Worm (Caenorhabditis elegans) whole organism, young adult: Measurements from ENCODE around the gene ttr-23.

Source experiments
- B0035.1 ChIP-seq: sonication (generic microtip); optimal IDR thresholded peaks from 2 replicates; lab custom pipeline; 2016; ENCODE audit warnings: missing genetic modification characterization, mild to moderate bottlenecking, missing compliant biosample characterization, missing genotype, missing genetic modification reagents
- B0336.3 ChIP-seq: fragments of 200-800 bp; sonication (Bioruptor generic); IDR thresholded peaks from 2 replicates; pipeline ENCODE4 v1.3.6; 2022; ENCODE audit warnings: missing genetic modification characterization, missing compliant biosample characterization
- F10E7.11 ChIP-seq: sonication (generic microtip); optimal IDR thresholded peaks from 2 replicates; lab custom pipeline; 2017; ENCODE audit warnings: mild to moderate bottlenecking, missing genetic modification characterization, moderate library complexity, missing compliant biosample characterization
- F37B4.10 ChIP-seq: fragments of 200-800 bp; sonication (Bioruptor generic); IDR thresholded peaks from 2 replicates; pipeline ENCODE4 v1.3.6; 2022; ENCODE audit warnings: missing genetic modification characterization, missing compliant biosample characterization
- Y67H2A.10 ChIP-seq: fragments of 200-800 bp; sonication (Bioruptor generic); conservative IDR thresholded peaks from 2 replicates; pipeline ENCODE4 v1.3.6; 2022; ENCODE audit warnings: missing genetic modification reagents, missing genetic modification characterization, missing compliant biosample characterization
- bed-1 ChIP-seq: fragments of 200-800 bp; sonication (Bioruptor generic); IDR thresholded peaks from 2 replicates; pipeline ENCODE4 v1.3.6; 2022; ENCODE audit warnings: missing genetic modification reagents, missing genetic modification characterization, missing compliant biosample characterization
- bed-2 ChIP-seq: fragments of 200-800 bp; sonication (Bioruptor generic); IDR thresholded peaks from 2 replicates; pipeline ENCODE4 v1.3.6; 2022; ENCODE audit warnings: missing genetic modification reagents, missing genetic modification characterization, missing compliant biosample characterization
- ccch-3 ChIP-seq: fragments of 200-800 bp; sonication (Bioruptor generic); optimal IDR thresholded peaks from 2 replicates; lab custom pipeline; 2018; ENCODE audit warnings: mild to moderate bottlenecking, missing genetic modification characterization, missing compliant biosample characterization
- ceh-58 ChIP-seq: fragments of 200-800 bp; sonication (Bioruptor generic); IDR thresholded peaks from 2 replicates; pipeline ENCODE4 v1.3.6; 2022; ENCODE audit warnings: missing genetic modification characterization, missing compliant biosample characterization
- ceh-79 ChIP-seq: sonication (generic microtip); optimal IDR thresholded peaks from 2 replicates; lab custom pipeline; 2017; ENCODE audit warnings: mild to moderate bottlenecking, missing genetic modification characterization, missing compliant biosample characterization
- efl-1 ChIP-seq: fragments of 150-350 bp; optimal IDR thresholded peaks from 2 replicates; lab custom pipeline; 2014; ENCODE audit warnings: missing biosample characterization, missing genetic modification reagents, missing genetic modification characterization
- ets-4 ChIP-seq: fragments of 200-800 bp; sonication (Bioruptor generic); optimal IDR thresholded peaks from 2 replicates; lab custom pipeline; 2018; ENCODE audit warnings: mild to moderate bottlenecking, missing genetic modification characterization, missing compliant biosample characterization
- gei-17 ChIP-seq: fragments of 200-800 bp; sonication (Bioruptor generic); optimal IDR thresholded peaks from 2 replicates; lab custom pipeline; 2018; ENCODE audit warnings: mild to moderate bottlenecking, missing genetic modification characterization, missing compliant biosample characterization
- hmg-20 ChIP-seq: fragments of 200-800 bp; sonication (Bioruptor generic); IDR thresholded peaks from 2 replicates; pipeline ENCODE4 v1.3.6; 2022; ENCODE audit warnings: missing genetic modification reagents, missing genetic modification characterization, missing compliant biosample characterization
- lin-35 ChIP-seq, 3 experiments: fragments of 150-350 bp in 2 of 3; sonication (generic microtip) in 1 of 3; optimal IDR thresholded peaks; 2 replicates each; lab custom pipeline; 2014 to 2018; ENCODE audit warnings: missing biosample characterization in 3 of 3, missing genetic modification characterization in 3 of 3, missing genetic modification reagents in 3 of 3
- lir-1 ChIP-seq: fragments of 200-800 bp; sonication (Bioruptor generic); conservative IDR thresholded peaks from 2 replicates; pipeline ENCODE4 v1.3.6; 2022; ENCODE audit warnings: missing genetic modification reagents, missing genetic modification characterization, missing compliant biosample characterization
- lsl-1 ChIP-seq: fragments of 200-800 bp; sonication (Bioruptor generic); optimal IDR thresholded peaks from 2 replicates; lab custom pipeline; 2018; ENCODE audit warnings: mild to moderate bottlenecking, missing genetic modification characterization, moderate library complexity, missing compliant biosample characterization
- lsy-27 ChIP-seq: sonication (generic microtip); optimal IDR thresholded peaks from 2 replicates; lab custom pipeline; 2017; ENCODE audit warnings: missing genetic modification characterization, mild to moderate bottlenecking, missing compliant biosample characterization, antibody characterized with exemption, missing genotype, borderline replicate concordance; ENCODE audit not compliant: insufficient read depth
- madf-6 ChIP-seq: fragments of 200-800 bp; sonication (Bioruptor generic); IDR thresholded peaks from 2 replicates; pipeline ENCODE4 v1.3.6; 2022; ENCODE audit warnings: missing genetic modification reagents, missing genetic modification characterization, missing compliant biosample characterization
- madf-8 ChIP-seq: fragments of 200-800 bp; sonication (Bioruptor generic); conservative IDR thresholded peaks from 2 replicates; pipeline ENCODE4 v1.3.6; 2022; ENCODE audit warnings: missing genetic modification reagents, missing genetic modification characterization, missing compliant biosample characterization
- nhr-80 ChIP-seq: sonication (generic microtip); optimal IDR thresholded peaks from 2 replicates; lab custom pipeline; 2016; ENCODE audit warnings: missing genetic modification characterization, missing compliant biosample characterization
- repo-1 ChIP-seq: sonication (generic microtip); optimal IDR thresholded peaks from 2 replicates; lab custom pipeline; 2017; ENCODE audit warnings: mild to moderate bottlenecking, missing genetic modification characterization, missing compliant biosample characterization
- sdz-38 ChIP-seq: sonication (generic microtip); optimal IDR thresholded peaks from 2 replicates; lab custom pipeline; 2016; ENCODE audit warnings: missing genotype, missing genetic modification characterization, missing compliant biosample characterization
- snpc-1.1 ChIP-seq: sonication (generic microtip); optimal IDR thresholded peaks from 2 replicates; lab custom pipeline; 2017; ENCODE audit warnings: missing genetic modification characterization, mild to moderate bottlenecking, missing compliant biosample characterization, antibody characterized with exemption, moderate library complexity, missing genotype, missing genetic modification reagents; ENCODE audit not compliant: insufficient read depth
- snpc-1.3 ChIP-seq: sonication (generic microtip); optimal IDR thresholded peaks from 2 replicates; lab custom pipeline; 2017; ENCODE audit warnings: missing genetic modification characterization, mild to moderate bottlenecking, missing compliant biosample characterization, antibody characterized with exemption, moderate library complexity, missing genotype, missing genetic modification reagents; ENCODE audit not compliant: insufficient read depth
- sptf-2 ChIP-seq: fragments of 200-800 bp; sonication (Bioruptor generic); optimal IDR thresholded peaks from 2 replicates; lab custom pipeline; 2018; ENCODE audit warnings: mild to moderate bottlenecking, missing genetic modification characterization, missing compliant biosample characterization
- xnd-1 ChIP-seq: sonication (generic microtip); optimal IDR thresholded peaks from 2 replicates; lab custom pipeline; 2016; ENCODE audit warnings: missing genotype, missing genetic modification reagents, missing genetic modification characterization, missing compliant biosample characterization
- ztf-22 ChIP-seq: fragments of 200-800 bp; sonication (Bioruptor generic); optimal IDR thresholded peaks from 2 replicates; lab custom pipeline; 2018; ENCODE audit warnings: mild to moderate bottlenecking, missing genetic modification characterization, moderate library complexity, missing compliant biosample characterization
- ztf-26 ChIP-seq: sonication (generic microtip); optimal IDR thresholded peaks from 2 replicates; lab custom pipeline; 2017; ENCODE audit warnings: missing genetic modification characterization, missing compliant biosample characterization
- ztf-6 ChIP-seq: fragments of 200-800 bp; sonication (Bioruptor generic); IDR thresholded peaks from 2 replicates; pipeline ENCODE4 v1.3.6; 2022; ENCODE audit warnings: missing genetic modification reagents, missing genetic modification characterization, missing compliant biosample characterization

ttr-23 gene

DNA sequence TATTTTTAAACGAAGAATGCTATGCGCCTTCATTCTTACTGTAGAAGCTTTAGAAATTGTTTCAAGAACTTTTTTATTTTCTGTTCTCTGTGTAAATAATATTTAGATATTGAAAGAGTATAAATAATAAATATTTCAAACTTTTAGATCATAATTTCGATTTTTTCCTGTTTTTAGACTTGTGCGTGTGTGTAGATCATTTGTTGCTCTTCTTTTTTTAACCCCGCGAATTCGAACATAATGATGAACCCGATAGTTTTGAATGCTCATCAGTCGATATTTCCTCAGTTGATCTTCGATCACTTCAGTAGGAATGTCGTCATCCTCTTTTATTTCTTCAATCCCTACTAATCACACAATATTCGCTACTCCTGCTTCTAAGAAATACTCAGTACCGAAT, 7.6 kb upstream of the ttr-23 start, which contains the start of gene T21C9.13:
Gene T21C9.13, plus strand, starts transcription at position 33 of the 400 bp plus-strand sequence.
- TF ChIP-seq efl-1 (GFP tag; lab: Kevin White, UChicago), result peak; percentile 55
- TF ChIP-seq lir-1 (GFP tag; lab: Robert Waterston, UW), result no peak
- peak; percentile 45 for TF ChIP-seq lsl-1 (GFP tag; lab: Kevin White, UChicago)
- TF ChIP-seq madf-6, result peak; percentile 60; the same call in 1 of the 2 replicates
- no peak for TF ChIP-seq bed-1 (GFP tag; lab: Robert Waterston, UW)
- TF ChIP-seq xnd-1, result peak; percentile 10
- TF ChIP-seq snpc-1.1 (tag; lab: Kevin White, UChicago), result no peak
- TF ChIP-seq ccch-3 (GFP tag; lab: Kevin White, UChicago), result no peak

DNA sequence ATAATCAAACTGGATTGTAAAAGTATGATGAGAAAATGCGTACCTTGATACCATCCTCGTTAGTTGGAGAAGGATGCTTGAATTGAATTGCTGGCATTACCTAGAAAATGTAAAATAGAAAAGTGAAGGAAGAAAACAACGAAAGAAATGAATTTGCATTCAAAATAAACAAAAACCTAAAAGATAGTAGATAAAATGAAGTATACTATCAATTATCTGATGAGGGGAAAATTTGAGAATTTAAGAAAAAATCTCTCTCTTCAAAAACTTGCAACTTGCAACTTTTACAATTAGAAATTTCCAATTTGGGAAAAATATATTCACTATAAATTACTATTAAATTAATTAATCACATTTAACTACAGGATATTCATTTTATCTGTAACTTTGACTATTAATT, 5.2 kb upstream of the ttr-23 start, which contains the start of gene T21C9.11:
Gene T21C9.11, minus strand, starts transcription at position 101 of the 400 bp plus-strand sequence.
- no peak for TF ChIP-seq ceh-58 (GFP tag; lab: Robert Waterston, UW)
- no peak for TF ChIP-seq ztf-22 (GFP tag; lab: Kevin White, UChicago)
- TF ChIP-seq lsy-27, result no peak
- no peak for TF ChIP-seq snpc-1.3 (tag; lab: Kevin White, UChicago)
- TF ChIP-seq ztf-26 (tag; lab: Kevin White, UChicago), result no peak
- TF ChIP-seq sptf-2, result no peak
- no peak for TF ChIP-seq madf-8 (GFP tag; lab: Robert Waterston, UW)
- no peak for TF ChIP-seq lin-35 (GFP tag; optimal IDR thresholded peaks at IDR 0.05; lab: Kevin White, UChicago)
- TF ChIP-seq Y67H2A.10 (GFP tag; lab: Robert Waterston, UW), result no peak
- TF ChIP-seq hmg-20 (GFP tag; lab: Robert Waterston, UW), result no peak

DNA sequence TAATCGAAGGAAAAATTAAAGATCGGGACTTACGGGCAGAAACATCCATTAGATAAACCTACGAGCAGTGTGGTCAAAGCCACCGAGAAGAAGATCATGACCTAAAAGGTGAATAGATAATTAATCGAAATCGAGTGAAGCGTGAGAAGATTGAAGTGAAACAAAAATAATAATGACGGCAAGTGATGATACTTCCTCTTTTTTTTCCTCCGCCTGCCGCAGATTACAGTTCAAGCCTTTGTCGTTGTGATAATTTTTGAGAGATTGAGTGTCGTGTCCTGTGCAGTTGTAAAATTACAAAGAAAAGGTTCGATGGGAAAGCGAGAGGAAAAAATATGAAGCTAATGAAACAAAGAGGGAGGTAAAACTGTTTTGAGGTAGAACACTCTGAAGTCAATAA, 2.8 kb upstream of the ttr-23 start, which contains the start of gene T21C9.9:
Gene T21C9.9, minus strand, starts transcription at position 101 of the 400 bp plus-strand sequence.
- 0 out of 2 replicates have a peak, but pooled peaks have one; percentile 13 for TF ChIP-seq F37B4.10 (GFP tag; lab: Robert Waterston, UW)
- no peak for TF ChIP-seq B0035.1 (tag; lab: Kevin White, UChicago)

DNA sequence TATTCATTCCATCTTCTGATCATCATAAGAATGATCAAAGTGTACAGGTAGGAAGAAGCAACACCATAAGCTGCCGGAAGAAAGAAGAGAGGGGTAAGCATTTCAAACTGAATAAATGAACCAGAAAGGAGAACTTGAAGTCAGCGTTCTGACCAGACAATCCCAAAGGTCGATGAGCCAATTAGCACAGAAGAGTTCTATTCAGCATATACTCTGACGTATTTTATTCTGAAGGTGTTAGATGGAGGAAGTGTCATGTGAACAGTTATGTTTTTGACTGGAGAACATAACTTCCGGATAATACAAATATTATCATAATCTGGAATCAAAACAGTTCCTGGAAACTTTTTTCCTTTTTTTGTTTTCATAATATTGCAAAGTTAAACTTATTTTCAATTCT, 966 bp downstream of the ttr-23 start, which contains the start of gene srg-32:
Gene srg-32, minus strand, starts transcription at position 101 of the 400 bp plus-strand sequence.
- TF ChIP-seq B0336.3 (no peak), F10E7.11 (no peak), ets-4 (no peak), madf-8 (GFP tag; lab: Robert Waterston, UW) (no peak)

DNA sequence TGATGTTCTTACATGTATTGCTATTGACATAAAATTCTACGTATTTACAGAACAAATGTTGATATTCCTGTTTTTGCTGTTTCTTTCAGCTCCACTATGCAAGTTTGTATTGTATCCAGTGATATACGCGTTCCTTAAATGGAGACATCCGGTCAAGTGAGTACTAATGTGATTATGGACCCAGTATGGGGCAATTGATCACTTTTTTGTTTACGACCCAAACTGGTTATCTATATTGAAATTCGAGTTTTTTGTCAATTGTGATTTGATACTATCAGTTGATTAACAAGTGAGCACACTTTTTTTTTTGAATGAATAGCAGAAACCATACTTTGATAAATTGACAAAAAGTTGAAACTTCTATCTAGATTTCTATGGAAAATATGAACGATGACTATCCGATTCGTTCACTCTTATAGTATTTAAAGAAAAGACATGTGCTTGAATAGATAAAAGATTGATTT, 7.8 kb downstream of the ttr-23 start, which contains the start of gene T21C9.6:
Gene T21C9.6, plus strand, starts transcription at position 51 of the 464 bp plus-strand sequence.
- no peak for TF ChIP-seq ztf-6 (GFP tag; lab: Robert Waterston, UW)
- TF ChIP-seq nhr-80 (tag; lab: Kevin White, UChicago), result peak; percentile 16

DNA sequence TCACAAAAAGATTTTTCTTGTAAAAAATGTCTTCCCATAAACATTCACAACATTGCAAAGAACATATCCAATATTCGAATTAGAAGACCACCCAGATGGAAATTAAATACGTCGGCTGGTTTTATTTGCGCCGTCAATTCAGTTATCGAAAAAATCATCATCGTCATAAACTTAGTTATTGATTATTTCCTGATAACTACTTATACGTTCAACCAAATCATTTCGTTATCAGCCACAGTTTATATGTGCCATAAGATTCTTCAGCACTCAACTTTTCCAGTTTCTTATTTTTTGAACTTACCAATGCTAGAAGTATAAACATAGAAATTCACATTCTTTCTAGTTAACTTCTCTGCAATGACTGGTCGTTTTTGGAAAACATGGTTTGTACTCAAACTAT, 9.0 kb downstream of the ttr-23 start:
- TF ChIP-seq ceh-79 (tag; lab: Kevin White, UChicago) (no peak), sdz-38 (no peak), B0336.3 (no peak), repo-1 (tag; lab: Kevin White, UChicago) (no peak), nhr-80 (tag; lab: Kevin White, UChicago) (peak; percentile 56), gei-17 (no peak), bed-2 (no peak)
